Worm (Caenorhabditis elegans): ENCODE data around the gene ints-7.

- TF ChIP-seq him-1 (tag; optimal IDR thresholded peaks at IDR 0.05) (no peak), W03F9.2 (tag; optimal IDR thresholded peaks at IDR 0.05) (no peak)
Observed at ce11 chrII:11636617-11637016, 54.0 kb downstream of the ints-7 start.

Measured in whole organism, L4/young adult.